Fruit fly (Drosophila melanogaster): ENCODE results near the gene Pdf.

The Pdf gene

dm6 chr3R:26462173-26462959 lies 6.4 kb upstream of the Pdf start (continued):
- no peak for TF ChIP-seq CG18011 (GFP tag; optimal IDR thresholded peaks at IDR 0.05)
- no peak for TF ChIP-seq CG1024 (GFP tag; IDR thresholded peaks at IDR 0.05)
- no peak for TF ChIP-seq Hr39 (optimal IDR thresholded peaks at IDR 0.05)
- no peak for TF ChIP-seq wek (GFP tag; optimal IDR thresholded peaks at IDR 0.05)
- peak; percentile 56 for TF ChIP-seq mirr (GFP tag; optimal IDR thresholded peaks at IDR 0.05)
- TF ChIP-seq Nf-YA (GFP tag; IDR thresholded peaks at IDR 0.05), result no peak
- no peak for TF ChIP-seq Dek (tag; optimal IDR thresholded peaks at IDR 0.05)
- TF ChIP-seq crol (GFP tag; IDR thresholded peaks at IDR 0.05), result peak; percentile 77
- TF ChIP-seq CG6813 (GFP tag; optimal IDR thresholded peaks at IDR 0.05), result no peak
- no peak for TF ChIP-seq CG3065 (GFP tag; optimal IDR thresholded peaks at IDR 0.05)
- 0 out of 2 replicates have a peak, but pooled peaks have one; percentile 10 for TF ChIP-seq unc-4 (GFP tag; IDR thresholded peaks at IDR 0.05; ENCODE audit: partially characterized antibody)
- TF ChIP-seq hkb (optimal IDR thresholded peaks at IDR 0.05), result no peak
- peak; percentile 44; the same call in 1 of the 2 replicates for TF ChIP-seq hkb (GFP tag; IDR thresholded peaks at IDR 0.05)
- no peak for TF ChIP-seq CG10147 (GFP tag; optimal IDR thresholded peaks at IDR 0.05)
- TF ChIP-seq kay (GFP tag; optimal IDR thresholded peaks at IDR 0.05), result no peak
- no peak for TF ChIP-seq CG13296 (GFP tag; optimal IDR thresholded peaks at IDR 0.05)
- no peak for TF ChIP-seq Myb (GFP tag; optimal IDR thresholded peaks at IDR 0.05)
- TF ChIP-seq CHES-1-like (GFP tag; optimal IDR thresholded peaks at IDR 0.05), result no peak
- peak; percentile 5; the same call in 1 of the 2 replicates for TF ChIP-seq CG10321 (GFP tag; IDR thresholded peaks at IDR 0.05)
- TF ChIP-seq CG16863 (GFP tag; optimal IDR thresholded peaks at IDR 0.05), result no peak
- TF ChIP-seq ssp (GFP tag; IDR thresholded peaks at IDR 0.05), result no peak
- no peak for TF ChIP-seq CG11696 (GFP tag; IDR thresholded peaks at IDR 0.05)
- no peak for TF ChIP-seq Dp (GFP tag; optimal IDR thresholded peaks at IDR 0.05)
- no peak for TF ChIP-seq CG1603 (tag; optimal IDR thresholded peaks at IDR 0.05)
- TF ChIP-seq CG6683 (GFP tag; optimal IDR thresholded peaks at IDR 0.05), result no peak
- TF ChIP-seq trh (GFP tag; optimal IDR thresholded peaks at IDR 0.05), result no peak
- TF ChIP-seq CG34376 (GFP tag; optimal IDR thresholded peaks at IDR 0.05), result no peak
- TF ChIP-seq Six4 (GFP tag; optimal IDR thresholded peaks at IDR 0.05), result no peak
- no peak for TF ChIP-seq sob (GFP tag; IDR thresholded peaks at IDR 0.05)
- no peak for TF ChIP-seq Abd-B (GFP tag; optimal IDR thresholded peaks at IDR 0.05)
- TF ChIP-seq CG32767 (GFP tag; IDR thresholded peaks at IDR 0.05), result no peak
- TF ChIP-seq tup (GFP tag; optimal IDR thresholded peaks at IDR 0.05), result no peak
- TF ChIP-seq CG2678 (tag; optimal IDR thresholded peaks at IDR 0.05), result peak; percentile 61
- TF ChIP-seq Lim3 (GFP tag; IDR thresholded peaks at IDR 0.05), result no peak
- TF ChIP-seq slou (GFP tag; optimal IDR thresholded peaks at IDR 0.05), result no peak
- TF ChIP-seq Awh (GFP tag; IDR thresholded peaks at IDR 0.05), result no peak
- TF ChIP-seq gcm2 (GFP tag; optimal IDR thresholded peaks at IDR 0.05), result no peak
- TF ChIP-seq fu2 (GFP tag; optimal IDR thresholded peaks at IDR 0.05), result no peak
- no peak for TF ChIP-seq CG11560 (tag; IDR thresholded peaks at IDR 0.05)
- TF ChIP-seq Dip3 (GFP tag; optimal IDR thresholded peaks at IDR 0.05), result no peak
- no peak for TF ChIP-seq NC2α (GFP tag; optimal IDR thresholded peaks at IDR 0.05)
- no peak for TF ChIP-seq danr (GFP tag; IDR thresholded peaks at IDR 0.05)
- TF ChIP-seq Rfx (GFP tag; IDR thresholded peaks at IDR 0.05), result no peak
- peak; percentile 42 for TF ChIP-seq CG17359 (tag; optimal IDR thresholded peaks at IDR 0.05)
- no peak for TF ChIP-seq CG13624 (GFP tag; optimal IDR thresholded peaks at IDR 0.05)
- no peak for TF ChIP-seq CG8281 (tag; optimal IDR thresholded peaks at IDR 0.05)
- no peak for TF ChIP-seq D (optimal IDR thresholded peaks at IDR 0.05)
- TF ChIP-seq D (GFP tag; optimal IDR thresholded peaks at IDR 0.05), result no peak
- peak; percentile 39 for TF ChIP-seq CG15269 (tag; optimal IDR thresholded peaks at IDR 0.05)
- no peak for TF ChIP-seq CG12299 (tag; optimal IDR thresholded peaks at IDR 0.05)
- TF ChIP-seq CG17328 (GFP tag; IDR thresholded peaks at IDR 0.05), result 0 out of 2 replicates have a peak, but pooled peaks have one; percentile 31

All from whole organism, embryonic.